Fruit fly (Drosophila melanogaster): ENCODE data around the gene CG11756.

CG11756 gene

DNA sequence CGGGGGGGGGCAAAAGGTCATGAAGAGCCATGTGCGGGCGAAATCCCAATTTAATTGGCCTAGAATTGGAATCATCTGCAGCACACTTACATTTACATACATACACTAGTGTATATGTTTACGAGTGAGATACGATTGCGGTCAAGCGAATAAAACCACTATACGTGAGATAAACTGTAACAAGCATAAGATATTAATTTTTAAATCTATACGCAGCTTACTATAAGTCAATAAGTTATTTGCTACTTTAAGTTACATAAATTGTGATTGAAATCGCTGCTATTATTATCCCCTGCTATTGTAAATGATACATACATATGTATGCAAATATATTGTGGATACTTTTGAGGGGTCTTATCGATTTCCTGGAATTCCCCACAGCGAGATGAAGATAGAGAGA is 31.2 kb downstream of the CG11756 start (continued):
- TF ChIP-seq fd3F (GFP tag; optimal IDR thresholded peaks at IDR 0.05), result peak; percentile 31
- TF ChIP-seq CG17385 (GFP tag; optimal IDR thresholded peaks at IDR 0.05), result peak; percentile 48
- TF ChIP-seq Poxn (GFP tag; IDR thresholded peaks at IDR 0.05), result no peak
- TF ChIP-seq CG14050 (GFP tag; IDR thresholded peaks at IDR 0.05), result 0 out of 3 replicates have a peak, but pooled peaks have one; percentile 19
- no peak for TF ChIP-seq ro (GFP tag; IDR thresholded peaks at IDR 0.05)
- no peak for TF ChIP-seq Bgb (GFP tag; IDR thresholded peaks at IDR 0.05; ENCODE audit: partially characterized antibody)
- no peak for TF ChIP-seq HmgD (GFP tag; optimal IDR thresholded peaks at IDR 0.05)
- TF ChIP-seq CG13624 (GFP tag; optimal IDR thresholded peaks at IDR 0.05), result peak; percentile 46
- no peak for TF ChIP-seq CG4360 (GFP tag; IDR thresholded peaks at IDR 0.05)
- no peak for TF ChIP-seq fu2 (GFP tag; optimal IDR thresholded peaks at IDR 0.05)
- TF ChIP-seq CG12942 (GFP tag; optimal IDR thresholded peaks at IDR 0.05), result no peak
- TF ChIP-seq CG14667 (GFP tag; IDR thresholded peaks at IDR 0.05), result peak; percentile 29; the same call in 1 of the 2 replicates
- TF ChIP-seq amos (GFP tag; IDR thresholded peaks at IDR 0.05; ENCODE audit: partially characterized antibody), result no peak
- no peak for TF ChIP-seq odd (GFP tag; optimal IDR thresholded peaks at IDR 0.05)
- no peak for TF ChIP-seq nom (GFP tag; optimal IDR thresholded peaks at IDR 0.05)
- TF ChIP-seq Lpt (GFP tag; optimal IDR thresholded peaks at IDR 0.05), result no peak
- no peak for TF ChIP-seq vfl (GFP tag; optimal IDR thresholded peaks at IDR 0.05)
- no peak for TF ChIP-seq CG7987 (GFP tag; optimal IDR thresholded peaks at IDR 0.05)
- TF ChIP-seq Myb (GFP tag; optimal IDR thresholded peaks at IDR 0.05), result no peak
- no peak for TF ChIP-seq p53 (GFP tag; optimal IDR thresholded peaks at IDR 0.05)
- TF ChIP-seq CG34224 (GFP tag; IDR thresholded peaks at IDR 0.05; ENCODE audit: partially characterized antibody), result no peak
- peak; percentile 46 for TF ChIP-seq grau (tag; optimal IDR thresholded peaks at IDR 0.05)
- no peak for TF ChIP-seq slp2 (GFP tag; optimal IDR thresholded peaks at IDR 0.05)
- peak; percentile 4 for TF ChIP-seq D19A (tag; optimal IDR thresholded peaks at IDR 0.05)
- peak; percentile 16; the same call in 1 of the 2 replicates for TF ChIP-seq CG10366 (GFP tag; IDR thresholded peaks at IDR 0.05)
- 0 out of 3 replicates have a peak, but pooled peaks have one; percentile 50 for TF ChIP-seq CG11456 (GFP tag; IDR thresholded peaks at IDR 0.05)
- TF ChIP-seq CG1647 (GFP tag; optimal IDR thresholded peaks at IDR 0.05), result no peak
- peak; percentile 39 for TF ChIP-seq CG12071 (GFP tag; optimal IDR thresholded peaks at IDR 0.05)
- no peak for TF ChIP-seq tna (GFP tag; IDR thresholded peaks at IDR 0.05; ENCODE audit: partially characterized antibody)
- peak; percentile 58 for TF ChIP-seq unpg (GFP tag; optimal IDR thresholded peaks at IDR 0.05)
- TF ChIP-seq Tbp (GFP tag; optimal IDR thresholded peaks at IDR 0.05), result no peak
- no peak for TF ChIP-seq trem (tag; optimal IDR thresholded peaks at IDR 0.05)
- peak; percentile 55; the same call in 1 of the 2 replicates for TF ChIP-seq Xrp1 (GFP tag; IDR thresholded peaks at IDR 0.05)
- TF ChIP-seq zfh2 (GFP tag; optimal IDR thresholded peaks at IDR 0.05), result no peak
- peak; percentile 57 for TF ChIP-seq PHDP (tag; optimal IDR thresholded peaks at IDR 0.05)
- peak; percentile 33 for TF ChIP-seq CG7556 (GFP tag; optimal IDR thresholded peaks at IDR 0.05)
- peak; percentile 46 for TF ChIP-seq NfI (GFP tag; optimal IDR thresholded peaks at IDR 0.05)
- no peak for TF ChIP-seq bab2 (GFP tag; optimal IDR thresholded peaks at IDR 0.05)
- 0 out of 3 replicates have a peak, but pooled peaks have one; percentile 42 for TF ChIP-seq CG34422 (GFP tag; IDR thresholded peaks at IDR 0.05)
- TF ChIP-seq MTF-1 (GFP tag; optimal IDR thresholded peaks at IDR 0.05; ENCODE audit: borderline replicate concordance), result no peak
- TF ChIP-seq CG18599 (GFP tag; optimal IDR thresholded peaks at IDR 0.05), result peak; percentile 72
- TF ChIP-seq dm (GFP tag; optimal IDR thresholded peaks at IDR 0.05), result no peak
- no peak for TF ChIP-seq TFAM (GFP tag; optimal IDR thresholded peaks at IDR 0.05)
- peak; percentile 70 for TF ChIP-seq dysf (GFP tag; IDR thresholded peaks at IDR 0.05)
- TF ChIP-seq Taf1 (GFP tag; IDR thresholded peaks at IDR 0.05), result peak; percentile 40; the same call in 1 of the 2 replicates
- TF ChIP-seq Atf3 (GFP tag; optimal IDR thresholded peaks at IDR 0.05), result no peak
- no peak for TF ChIP-seq CG30431 (GFP tag; optimal IDR thresholded peaks at IDR 0.05)
- TF ChIP-seq CG12155 (GFP tag; optimal IDR thresholded peaks at IDR 0.05), result no peak
- no peak for TF ChIP-seq CG7963 (GFP tag; IDR thresholded peaks at IDR 0.05; ENCODE audit: partially characterized antibody)
- no peak for TF ChIP-seq schlank (tag; optimal IDR thresholded peaks at IDR 0.05)
- peak; percentile 40 for TF ChIP-seq CG12391 (tag; optimal IDR thresholded peaks at IDR 0.05)
